Worm (Caenorhabditis elegans) whole organism, L4 larva: ENCODE results near the gene F59B10.4.

Experiments used
- F49E8.2 ChIP-seq: sonication (generic microtip); optimal IDR thresholded peaks from 2 replicates; lab custom pipeline; 2016; ENCODE audit warnings: missing compliant biosample characterization, mild to moderate bottlenecking, missing genetic modification characterization, borderline replicate concordance
- T26A8.4 ChIP-seq: fragments of 200-800 bp; sonication (Bioruptor generic); IDR thresholded peaks from 2 replicates; pipeline ENCODE4 v1.3.6; 2022; ENCODE audit warnings: missing genetic modification characterization, missing compliant biosample characterization
- Y48G9A.11 ChIP-seq: fragments of 200-800 bp; sonication (Bioruptor generic); IDR thresholded peaks from 2 replicates; pipeline ENCODE4 v1.3.6; 2022; ENCODE audit warnings: missing genetic modification reagents, missing genetic modification characterization, missing compliant biosample characterization
- ceh-28 ChIP-seq: fragments of 150-350 bp; optimal IDR thresholded peaks from 2 replicates; lab custom pipeline; 2014; ENCODE audit warnings: missing biosample characterization, missing genetic modification reagents, missing genetic modification characterization
- daf-16 ChIP-seq, 3 experiments: sonication (generic microtip); optimal IDR thresholded peaks; 2 replicates each; lab custom pipeline; 2016 to 2017; ENCODE audit warnings: missing genetic modification characterization in 3 of 3, missing genetic modification reagents in 3 of 3, mild to moderate bottlenecking in 2 of 3, missing compliant biosample characterization in 2 of 3, missing biosample characterization in 1 of 3, moderate library complexity in 1 of 3
- egl-27 ChIP-seq: sonication (generic microtip); optimal IDR thresholded peaks from 3 replicates; lab custom pipeline; 2017; ENCODE audit warnings: missing biosample characterization, missing genetic modification reagents, missing genetic modification characterization
- fkh-10 ChIP-seq: fragments of 150-350 bp; optimal IDR thresholded peaks from 2 replicates; lab custom pipeline; 2014; ENCODE audit warnings: missing biosample characterization, missing genetic modification reagents, missing genetic modification characterization
- gei-8 ChIP-seq: fragments of 200-800 bp; sonication (Bioruptor generic); optimal IDR thresholded peaks from 2 replicates; lab custom pipeline; 2018; ENCODE audit warnings: mild to moderate bottlenecking, missing genetic modification characterization, missing compliant biosample characterization
- hif-1 ChIP-seq, 2 experiments: sonication (generic microtip); optimal IDR thresholded peaks; 2 replicates each; lab custom pipeline; 2016 to 2017; ENCODE audit warnings: missing compliant biosample characterization in 2 of 2, missing genetic modification characterization in 2 of 2, missing genetic modification reagents in 2 of 2, missing genotype in 2 of 2, mild to moderate bottlenecking in 1 of 2
- lin-39 ChIP-seq: fragments of 150-350 bp; optimal IDR thresholded peaks from 2 replicates; lab custom pipeline; 2014; ENCODE audit warnings: missing biosample characterization, missing genetic modification reagents, missing genetic modification characterization
- mep-1 ChIP-seq: fragments of 150-350 bp; sonication (generic microtip); optimal IDR thresholded peaks from 3 replicates; lab custom pipeline; 2014; ENCODE audit warnings: missing biosample characterization, missing genetic modification characterization
- nhr-237 ChIP-seq: sonication (generic microtip); optimal IDR thresholded peaks from 2 replicates; lab custom pipeline; 2017; ENCODE audit warnings: missing biosample characterization, missing genetic modification characterization
- nhr-6 ChIP-seq: fragments of 150-350 bp; optimal IDR thresholded peaks from 2 replicates; lab custom pipeline; 2014; ENCODE audit warnings: missing biosample characterization, missing genetic modification characterization

DNA sequence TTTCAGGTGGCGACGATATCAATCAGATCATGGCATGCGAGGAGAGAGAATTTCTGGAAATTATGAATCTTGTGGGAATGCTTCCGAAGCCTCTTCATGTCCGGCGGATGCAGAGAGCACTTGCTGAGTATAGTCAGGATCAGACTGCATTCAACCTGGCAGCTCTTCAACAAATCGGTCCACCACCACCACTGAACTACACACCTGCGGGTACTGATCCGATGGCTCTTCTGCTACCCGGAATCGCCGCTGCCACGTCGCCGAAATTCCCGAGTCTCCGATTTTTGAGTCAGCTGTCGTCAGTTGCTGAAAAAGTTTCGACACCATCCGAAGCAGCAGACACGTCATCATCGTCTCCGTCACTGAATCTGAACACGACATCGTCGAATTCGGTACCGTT is 12.0 kb upstream of the F59B10.4 start:
- TF ChIP-seq lin-39 (no peak), daf-16 (GFP tag; optimal IDR thresholded peaks at IDR 0.05; lab: Kevin White, UChicago) (no peak), daf-16 (tag; optimal IDR thresholded peaks at IDR 0.05; lab: Kevin White, UChicago) (no peak), egl-27 (tag; lab: Kevin White, UChicago) (no peak), hif-1 (tag; optimal IDR thresholded peaks at IDR 0.05; lab: Kevin White, UChicago) (no peak), T26A8.4 (GFP tag; lab: Robert Waterston, UW) (no peak), gei-8 (GFP tag; lab: Kevin White, UChicago) (no peak), mep-1 (tag; lab: Kevin White, UChicago) (no peak), F49E8.2 (tag; lab: Kevin White, UChicago) (no peak), fkh-10 (GFP tag; lab: Kevin White, UChicago) (no peak), Y48G9A.11 (GFP tag; lab: Robert Waterston, UW) (no peak), nhr-237 (no peak), ceh-28 (tag; lab: Kevin White, UChicago) (no peak), nhr-6 (tag; lab: Kevin White, UChicago) (no peak)
